In genomic region chr3L:8953962-8954647, dm6 we compare ENCODE assay signal across 1 fruit fly cellular context.
TF ChIP-seq lines count a peak whose summit lies in the region.

CG43783 (minus strand) TSS chr3L:8954272.
orb2 (minus strand) TSS chr3L:8954463.

TF ChIP-seq in whole organism, embryonic, 481 proteins besides CTCF, POLR2A, EP300 and RAD21 (continued from another document and continues in another):
- TF ChIP-seq CG18599 (GFP tag; optimal IDR thresholded peaks at IDR 0.05; lab: Kevin White, UChicago) (no peak), CG6854 (GFP tag; optimal IDR thresholded peaks at IDR 0.05; lab: Kevin White, UChicago) (no peak), CG10565 (GFP tag; optimal IDR thresholded peaks at IDR 0.05; lab: Kevin White, UChicago) (no peak), vvl (GFP tag; IDR thresholded peaks at IDR 0.05; lab: Robert Waterston, UW) (no peak), wor (GFP tag; IDR thresholded peaks at IDR 0.05; lab: Robert Waterston, UW) (no peak), fd3F (GFP tag; optimal IDR thresholded peaks at IDR 0.05; lab: Kevin White, UChicago) (no peak), Myb (GFP tag; optimal IDR thresholded peaks at IDR 0.05; lab: Kevin White, UChicago) (no peak), CG1603 (tag; optimal IDR thresholded peaks at IDR 0.05; lab: Kevin White, UChicago) (peak; percentile 9), CG10321 (GFP tag; IDR thresholded peaks at IDR 0.05; lab: Robert Waterston, UW) (no peak), CG10654 (GFP tag; optimal IDR thresholded peaks at IDR 0.05; lab: Kevin White, UChicago) (no peak), ATbp (GFP tag; optimal IDR thresholded peaks at IDR 0.05; lab: Kevin White, UChicago) (no peak), p53 (GFP tag; optimal IDR thresholded peaks at IDR 0.05; lab: Kevin White, UChicago) (no peak), crc (GFP tag; optimal IDR thresholded peaks at IDR 0.05; lab: Kevin White, UChicago) (no peak), h (optimal IDR thresholded peaks at IDR 0.05; lab: Kevin White, UChicago) (no peak), CG10979 (tag; optimal IDR thresholded peaks at IDR 0.05; lab: Kevin White, UChicago) (no peak), zen (tag; optimal IDR thresholded peaks at IDR 0.05; lab: Kevin White, UChicago) (no peak), Xrp1 (GFP tag; IDR thresholded peaks at IDR 0.05; lab: Robert Waterston, UW) (no peak), lmd (GFP tag; IDR thresholded peaks at IDR 0.05; lab: Robert Waterston, UW) (no peak), CG17328 (GFP tag; IDR thresholded peaks at IDR 0.05; lab: Robert Waterston, UW) (no peak), CG1832 (GFP tag; optimal IDR thresholded peaks at IDR 0.05; lab: Kevin White, UChicago) (no peak), cad (GFP tag; optimal IDR thresholded peaks at IDR 0.05; lab: Kevin White, UChicago) (no peak), gfzf (GFP tag; optimal IDR thresholded peaks at IDR 0.05; lab: Kevin White, UChicago) (peak; percentile 13), CG1529 (GFP tag; optimal IDR thresholded peaks at IDR 0.05; lab: Kevin White, UChicago) (no peak), TFAM (GFP tag; optimal IDR thresholded peaks at IDR 0.05; lab: Kevin White, UChicago) (no peak), CG1647 (GFP tag; optimal IDR thresholded peaks at IDR 0.05; lab: Kevin White, UChicago) (no peak), twi (tag; optimal IDR thresholded peaks at IDR 0.05; lab: Kevin White, UChicago) (no peak), slp2 (GFP tag; optimal IDR thresholded peaks at IDR 0.05; lab: Kevin White, UChicago) (no peak), ato (GFP tag; IDR thresholded peaks at IDR 0.05; lab: Robert Waterston, UW; ENCODE audit: partially characterized antibody) (peak; percentile 75), Deaf1 (tag; optimal IDR thresholded peaks at IDR 0.05; lab: Kevin White, UChicago) (no peak), Sin3A (optimal IDR thresholded peaks at IDR 0.05; lab: Kevin White, UChicago) (no peak), CG2202 (tag; optimal IDR thresholded peaks at IDR 0.05; lab: Kevin White, UChicago) (no peak), CG10267 (tag; optimal IDR thresholded peaks at IDR 0.05; lab: Kevin White, UChicago) (no peak), Opbp (GFP tag; IDR thresholded peaks at IDR 0.05; lab: Robert Waterston, UW; ENCODE audit: partially characterized antibody) (peak; percentile 70; the same call in 2 of the 3 replicates), chif (GFP tag; optimal IDR thresholded peaks at IDR 0.05; lab: Kevin White, UChicago) (no peak), CG33557 (GFP tag; optimal IDR thresholded peaks at IDR 0.05; lab: Kevin White, UChicago) (no peak), corto (GFP tag; optimal IDR thresholded peaks at IDR 0.05; lab: Kevin White, UChicago) (no peak), CG6254 (GFP tag; optimal IDR thresholded peaks at IDR 0.05; lab: Kevin White, UChicago) (no peak), CG5245 (GFP tag; optimal IDR thresholded peaks at IDR 0.05; lab: Kevin White, UChicago) (no peak), kay (GFP tag; optimal IDR thresholded peaks at IDR 0.05; lab: Kevin White, UChicago) (no peak), tup (GFP tag; optimal IDR thresholded peaks at IDR 0.05; lab: Kevin White, UChicago) (no peak), CG30431 (GFP tag; optimal IDR thresholded peaks at IDR 0.05; lab: Kevin White, UChicago) (no peak), NC2β (GFP tag; optimal IDR thresholded peaks at IDR 0.05; lab: Kevin White, UChicago) (no peak), Hr39 (optimal IDR thresholded peaks at IDR 0.05; lab: Kevin White, UChicago) (no peak), crp (GFP tag; optimal IDR thresholded peaks at IDR 0.05; lab: Kevin White, UChicago) (peak; percentile 26 to 89), Dad (GFP tag; optimal IDR thresholded peaks at IDR 0.05; lab: Kevin White, UChicago) (no peak), Spps (tag; optimal IDR thresholded peaks at IDR 0.05; lab: Kevin White, UChicago) (no peak), CG14014 (GFP tag; IDR thresholded peaks at IDR 0.05; lab: Robert Waterston, UW) (no peak), Lim3 (GFP tag; IDR thresholded peaks at IDR 0.05; lab: Robert Waterston, UW) (no peak), CG12744 (GFP tag; optimal IDR thresholded peaks at IDR 0.05; lab: Kevin White, UChicago) (no peak), emc (GFP tag; optimal IDR thresholded peaks at IDR 0.05; lab: Kevin White, UChicago) (no peak), CG12391 (tag; optimal IDR thresholded peaks at IDR 0.05; lab: Kevin White, UChicago) (no peak), bab2 (GFP tag; optimal IDR thresholded peaks at IDR 0.05; lab: Kevin White, UChicago) (no peak), dm (GFP tag; optimal IDR thresholded peaks at IDR 0.05; lab: Kevin White, UChicago) (no peak), CG15073 (GFP tag; optimal IDR thresholded peaks at IDR 0.05; lab: Kevin White, UChicago) (no peak), jumu (GFP tag; optimal IDR thresholded peaks at IDR 0.05; lab: Kevin White, UChicago) (no peak), usp (GFP tag; optimal IDR thresholded peaks at IDR 0.05; lab: Kevin White, UChicago) (no peak), Dbx (GFP tag; IDR thresholded peaks at IDR 0.05; lab: Robert Waterston, UW) (no peak), CG7357 (GFP tag; IDR thresholded peaks at IDR 0.05; lab: Robert Waterston, UW) (no peak), C15 (GFP tag; IDR thresholded peaks at IDR 0.05; lab: Robert Waterston, UW) (no peak), eve (GFP tag; optimal IDR thresholded peaks at IDR 0.05; lab: Kevin White, UChicago) (no peak), lov (optimal IDR thresholded peaks at IDR 0.05; lab: Kevin White, UChicago) (no peak), lov (GFP tag; IDR thresholded peaks at IDR 0.05; lab: Robert Waterston, UW) (no peak), CG4707 (GFP tag; optimal IDR thresholded peaks at IDR 0.05; lab: Kevin White, UChicago) (no peak), CG9932 (GFP tag; IDR thresholded peaks at IDR 0.05; lab: Robert Waterston, UW) (no peak), CG6813 (GFP tag; optimal IDR thresholded peaks at IDR 0.05; lab: Kevin White, UChicago) (no peak), run (tag; optimal IDR thresholded peaks at IDR 0.05; lab: Kevin White, UChicago) (no peak), hbn (GFP tag; IDR thresholded peaks at IDR 0.05; lab: Robert Waterston, UW; ENCODE audit: partially characterized antibody) (peak; percentile 57), tin (GFP tag; optimal IDR thresholded peaks at IDR 0.05; lab: Kevin White, UChicago) (no peak), her (GFP tag; optimal IDR thresholded peaks at IDR 0.05; lab: Kevin White, UChicago) (no peak), CoRest (tag; optimal IDR thresholded peaks at IDR 0.05; lab: Kevin White, UChicago) (no peak), CG7839 (tag; optimal IDR thresholded peaks at IDR 0.05; lab: Kevin White, UChicago) (no peak), lola (GFP tag; optimal IDR thresholded peaks at IDR 0.05; lab: Kevin White, UChicago) (no peak), Blimp-1 (GFP tag; optimal IDR thresholded peaks at IDR 0.05; lab: Kevin White, UChicago) (no peak), CG2116 (GFP tag; optimal IDR thresholded peaks at IDR 0.05; lab: Kevin White, UChicago) (peak; percentile 72), bbx (GFP tag; IDR thresholded peaks at IDR 0.05; lab: Robert Waterston, UW; ENCODE audit: partially characterized antibody) (peak; percentile 63; the same call in 1 of the 2 replicates), Fer1 (GFP tag; optimal IDR thresholded peaks at IDR 0.05; lab: Kevin White, UChicago) (no peak), CG8478 (optimal IDR thresholded peaks at IDR 0.05; lab: Kevin White, UChicago) (no peak), CG7963 (GFP tag; IDR thresholded peaks at IDR 0.05; lab: Robert Waterston, UW; ENCODE audit: partially characterized antibody) (0 out of 3 replicates have a peak, but pooled peaks have one; percentile 56), sqz (GFP tag; optimal IDR thresholded peaks at IDR 0.05; lab: Kevin White, UChicago) (no peak), CG3847 (GFP tag; IDR thresholded peaks at IDR 0.05; lab: Robert Waterston, UW) (no peak), CG30403 (GFP tag; optimal IDR thresholded peaks at IDR 0.05; lab: Kevin White, UChicago) (no peak), CG1792 (GFP tag; optimal IDR thresholded peaks at IDR 0.05; lab: Kevin White, UChicago) (no peak), Doc3 (GFP tag; IDR thresholded peaks at IDR 0.05; lab: Robert Waterston, UW; ENCODE audit: partially characterized antibody) (peak; percentile 33; the same call in 1 of the 3 replicates), CG17186 (GFP tag; optimal IDR thresholded peaks at IDR 0.05; lab: Kevin White, UChicago) (no peak), CG1602 (GFP tag; optimal IDR thresholded peaks at IDR 0.05; lab: Kevin White, UChicago) (no peak), sob (GFP tag; IDR thresholded peaks at IDR 0.05; lab: Robert Waterston, UW) (no peak), B-H1 (GFP tag; IDR thresholded peaks at IDR 0.05; lab: Robert Waterston, UW) (no peak), CG11504 (tag; optimal IDR thresholded peaks at IDR 0.05; lab: Kevin White, UChicago) (no peak), CG8089 (GFP tag; optimal IDR thresholded peaks at IDR 0.05; lab: Kevin White, UChicago) (no peak), Hr78 (GFP tag; optimal IDR thresholded peaks at IDR 0.05; lab: Kevin White, UChicago) (no peak), Dll (GFP tag; IDR thresholded peaks at IDR 0.05; lab: Robert Waterston, UW; ENCODE audit: partially characterized antibody) (peak; percentile 62), HLH4C (GFP tag; IDR thresholded peaks at IDR 0.05; lab: Robert Waterston, UW; ENCODE audit: partially characterized antibody) (peak; percentile 77), CG10147 (GFP tag; optimal IDR thresholded peaks at IDR 0.05; lab: Kevin White, UChicago) (no peak), zen2 (GFP tag; IDR thresholded peaks at IDR 0.05; lab: Robert Waterston, UW; ENCODE audit: partially characterized antibody) (peak; percentile 55; the same call in 2 of the 3 replicates), CkIIα-i1 (GFP tag; IDR thresholded peaks at IDR 0.05; lab: Robert Waterston, UW) (no peak), unc-4 (GFP tag; IDR thresholded peaks at IDR 0.05; lab: Robert Waterston, UW; ENCODE audit: partially characterized antibody) (peak; percentile 64), CG3281 (GFP tag; optimal IDR thresholded peaks at IDR 0.05; lab: Kevin White, UChicago) (no peak), repo (GFP tag; optimal IDR thresholded peaks at IDR 0.05; lab: Kevin White, UChicago) (no peak), phol (tag; optimal IDR thresholded peaks at IDR 0.05; lab: Kevin White, UChicago) (no peak), tx (GFP tag; optimal IDR thresholded peaks at IDR 0.05; lab: Kevin White, UChicago) (no peak), odd (GFP tag; optimal IDR thresholded peaks at IDR 0.05; lab: Kevin White, UChicago) (no peak), CG18764 (GFP tag; optimal IDR thresholded peaks at IDR 0.05; lab: Kevin White, UChicago) (no peak), yki (optimal IDR thresholded peaks at IDR 0.05; lab: Kevin White, UChicago) (no peak), prd (optimal IDR thresholded peaks at IDR 0.05; lab: Kevin White, UChicago) (no peak), prd (GFP tag; IDR thresholded peaks at IDR 0.05; lab: Robert Waterston, UW) (no peak), CG5180 (GFP tag; optimal IDR thresholded peaks at IDR 0.05; lab: Kevin White, UChicago) (no peak), CG11093 (GFP tag; IDR thresholded peaks at IDR 0.05; lab: Robert Waterston, UW) (no peak), crol (GFP tag; IDR thresholded peaks at IDR 0.05; lab: Robert Waterston, UW) (no peak), Sry-β (GFP tag; optimal IDR thresholded peaks at IDR 0.05; lab: Kevin White, UChicago) (peak; percentile 21), CG10274 (GFP tag; optimal IDR thresholded peaks at IDR 0.05; lab: Kevin White, UChicago) (no peak), dimm (GFP tag; IDR thresholded peaks at IDR 0.05; lab: Robert Waterston, UW) (no peak), CG12219 (GFP tag; optimal IDR thresholded peaks at IDR 0.05; lab: Kevin White, UChicago) (no peak), Oaz (GFP tag; IDR thresholded peaks at IDR 0.05; lab: Robert Waterston, UW) (no peak), Side (GFP tag; optimal IDR thresholded peaks at IDR 0.05; lab: Kevin White, UChicago) (no peak), pho (GFP tag; optimal IDR thresholded peaks at IDR 0.05; lab: Kevin White, UChicago) (no peak), CG14860 (GFP tag; IDR thresholded peaks at IDR 0.05; lab: Robert Waterston, UW; ENCODE audit: partially characterized antibody) (peak; percentile 56; the same call in 2 of the 3 replicates), sens (GFP tag; lab: Kevin White, UChicago) (peak; percentile 62), org-1 (GFP tag; optimal IDR thresholded peaks at IDR 0.05; lab: Kevin White, UChicago) (no peak), CG17359 (tag; optimal IDR thresholded peaks at IDR 0.05; lab: Kevin White, UChicago) (no peak), schlank (tag; optimal IDR thresholded peaks at IDR 0.05; lab: Kevin White, UChicago) (no peak), sima (GFP tag; optimal IDR thresholded peaks at IDR 0.05; lab: Kevin White, UChicago) (no peak), ewg (GFP tag; optimal IDR thresholded peaks at IDR 0.05; lab: Kevin White, UChicago) (no peak), Vsx1 (GFP tag; optimal IDR thresholded peaks at IDR 0.05; lab: Kevin White, UChicago) (no peak), vfl (GFP tag; optimal IDR thresholded peaks at IDR 0.05; lab: Kevin White, UChicago) (no peak), CG11560 (tag; IDR thresholded peaks at IDR 0.05; lab: Robert Waterston, UW) (no peak), jing (GFP tag; optimal IDR thresholded peaks at IDR 0.05; lab: Kevin White, UChicago) (no peak), luna (GFP tag; optimal IDR thresholded peaks at IDR 0.05; lab: Kevin White, UChicago) (no peak), gce (GFP tag; IDR thresholded peaks at IDR 0.05; lab: Robert Waterston, UW) (no peak), Dp (GFP tag; optimal IDR thresholded peaks at IDR 0.05; lab: Kevin White, UChicago) (peak; percentile 85), ap (GFP tag; IDR thresholded peaks at IDR 0.05; lab: Robert Waterston, UW) (no peak), pum (GFP tag; optimal IDR thresholded peaks at IDR 0.05; lab: Kevin White, UChicago) (no peak), CG4854 (GFP tag; optimal IDR thresholded peaks at IDR 0.05; lab: Kevin White, UChicago) (no peak), CG16863 (GFP tag; optimal IDR thresholded peaks at IDR 0.05; lab: Kevin White, UChicago) (no peak), CG7556 (GFP tag; optimal IDR thresholded peaks at IDR 0.05; lab: Kevin White, UChicago) (no peak), CG7928 (GFP tag; optimal IDR thresholded peaks at IDR 0.05; lab: Kevin White, UChicago) (no peak), aop (GFP tag; IDR thresholded peaks at IDR 0.05; lab: Robert Waterston, UW) (no peak), Atf3 (GFP tag; optimal IDR thresholded peaks at IDR 0.05; lab: Kevin White, UChicago) (no peak), CG13775 (GFP tag; optimal IDR thresholded peaks at IDR 0.05; lab: Kevin White, UChicago) (no peak), dpn (GFP tag; optimal IDR thresholded peaks at IDR 0.05; lab: Kevin White, UChicago) (no peak)
